Worm (Caenorhabditis elegans) whole organism, L2 larva: Measurements from ENCODE around the gene ceh-27.

Experiments
- R02D3.7 ChIP-seq: fragments of 150-350 bp; optimal IDR thresholded peaks from 2 replicates; lab custom pipeline; 2014; ENCODE audit warnings: missing biosample characterization, missing genetic modification characterization
- ZK546.5 ChIP-seq: sonication (generic microtip); optimal IDR thresholded peaks from 2 replicates; lab custom pipeline; 2017; ENCODE audit warnings: missing biosample characterization, missing genetic modification characterization
- aly-2 ChIP-seq: fragments of 150-350 bp; optimal IDR thresholded peaks from 2 replicates; lab custom pipeline; 2014; ENCODE audit warnings: missing biosample characterization, missing genetic modification characterization
- blmp-1 ChIP-seq: sonication (generic microtip); optimal IDR thresholded peaks from 2 replicates; lab custom pipeline; 2017; ENCODE audit warnings: missing genetic modification characterization, mild to moderate bottlenecking, missing compliant biosample characterization, antibody characterized with exemption, moderate library complexity; ENCODE audit not compliant: insufficient read depth
- ceh-82 ChIP-seq: fragments of 150-350 bp; optimal IDR thresholded peaks from 2 replicates; lab custom pipeline; 2014; ENCODE audit warnings: missing biosample characterization, missing genetic modification characterization
- crh-2 ChIP-seq: sonication (generic microtip); optimal IDR thresholded peaks from 2 replicates; lab custom pipeline; 2017; ENCODE audit warnings: missing biosample characterization, missing genetic modification characterization
- elt-1 ChIP-seq: fragments of 150-350 bp; optimal IDR thresholded peaks from 2 replicates; lab custom pipeline; 2014; ENCODE audit warnings: missing biosample characterization, missing genetic modification characterization
- fos-1 ChIP-seq: fragments of 150-350 bp; optimal IDR thresholded peaks from 2 replicates; lab custom pipeline; 2014; ENCODE audit warnings: missing biosample characterization, missing genetic modification characterization
- gmeb-1 ChIP-seq: fragments of 150-350 bp; optimal IDR thresholded peaks from 2 replicates; lab custom pipeline; 2014; ENCODE audit warnings: missing biosample characterization, missing genetic modification characterization
- lin-13 ChIP-seq: fragments of 150-350 bp; optimal IDR thresholded peaks from 2 replicates; lab custom pipeline; 2014; ENCODE audit warnings: missing biosample characterization, missing genetic modification reagents, missing genetic modification characterization
- lin-39 ChIP-seq: fragments of 150-350 bp; optimal IDR thresholded peaks from 2 replicates; lab custom pipeline; 2014; ENCODE audit warnings: missing biosample characterization, missing genetic modification reagents, missing genetic modification characterization
- lsy-2 ChIP-seq, 2 experiments: fragments of 150-350 bp in 1 of 2; sonication (generic microtip) in 1 of 2; optimal IDR thresholded peaks; 2 replicates each; lab custom pipeline; 2014 to 2017; ENCODE audit warnings: missing biosample characterization in 2 of 2, missing genetic modification characterization in 2 of 2
- mbf-1 ChIP-seq: sonication (generic microtip); optimal IDR thresholded peaks from 2 replicates; lab custom pipeline; 2017; ENCODE audit warnings: missing biosample characterization, missing genetic modification characterization
- nhr-11 ChIP-seq: fragments of 150-350 bp; optimal IDR thresholded peaks from 2 replicates; lab custom pipeline; 2014; ENCODE audit warnings: missing biosample characterization, missing genetic modification characterization
- nhr-129 ChIP-seq: fragments of 150-350 bp; optimal IDR thresholded peaks from 2 replicates; lab custom pipeline; 2014; ENCODE audit warnings: missing biosample characterization, missing genetic modification characterization
- nhr-21 ChIP-seq: fragments of 150-350 bp; optimal IDR thresholded peaks from 2 replicates; lab custom pipeline; 2014; ENCODE audit warnings: missing biosample characterization, missing genetic modification characterization
- nhr-23 ChIP-seq: fragments of 150-350 bp; optimal IDR thresholded peaks from 2 replicates; lab custom pipeline; 2014; ENCODE audit warnings: missing biosample characterization, missing genetic modification reagents, missing genetic modification characterization
- nhr-237 ChIP-seq: fragments of 150-350 bp; optimal IDR thresholded peaks from 2 replicates; lab custom pipeline; 2014; ENCODE audit warnings: missing biosample characterization, missing genetic modification characterization
- nhr-25 ChIP-seq: fragments of 150-350 bp; sonication (generic microtip); optimal IDR thresholded peaks from 3 replicates; lab custom pipeline; 2014; ENCODE audit warnings: missing biosample characterization, missing genetic modification characterization
- peb-1 ChIP-seq: fragments of 150-350 bp; optimal IDR thresholded peaks from 2 replicates; lab custom pipeline; 2014; ENCODE audit warnings: missing biosample characterization, missing genetic modification characterization
- skn-1 ChIP-seq: sonication (generic microtip); optimal IDR thresholded peaks from 2 replicates; lab custom pipeline; 2017; ENCODE audit warnings: missing biosample characterization, missing genetic modification characterization
- sma-3 ChIP-seq: sonication (generic microtip); optimal IDR thresholded peaks from 2 replicates; lab custom pipeline; 2016; ENCODE audit warnings: missing genetic modification reagents, missing genetic modification characterization, missing compliant biosample characterization
- sma-9 ChIP-seq, 2 experiments: fragments of 150-350 bp in 1 of 2; sonication (generic microtip) in 1 of 2; optimal IDR thresholded peaks; 2 replicates each; lab custom pipeline; 2014 to 2016; ENCODE audit warnings: missing genetic modification characterization in 2 of 2, mild to moderate bottlenecking in 1 of 2, missing biosample characterization in 1 of 2, missing compliant biosample characterization in 1 of 2, missing genetic modification reagents in 1 of 2, moderate library complexity in 1 of 2
- snpc-4 ChIP-seq: fragments of 150-350 bp; optimal IDR thresholded peaks from 2 replicates; lab custom pipeline; 2014; ENCODE audit warnings: missing biosample characterization, missing genetic modification characterization
- unc-39 ChIP-seq: fragments of 150-350 bp; optimal IDR thresholded peaks from 2 replicates; lab custom pipeline; 2014; ENCODE audit warnings: missing biosample characterization, missing genetic modification characterization
- unc-55 ChIP-seq: fragments of 150-350 bp; sonication (generic microtip); optimal IDR thresholded peaks from 3 replicates; lab custom pipeline; 2014; ENCODE audit warnings: missing biosample characterization, missing genetic modification reagents, missing genetic modification characterization
- ztf-11 ChIP-seq: sonication (generic microtip); optimal IDR thresholded peaks from 2 replicates; lab custom pipeline; 2017; ENCODE audit warnings: missing biosample characterization, missing genetic modification characterization
- ztf-4 ChIP-seq: fragments of 150-350 bp; optimal IDR thresholded peaks from 2 replicates; lab custom pipeline; 2014; ENCODE audit warnings: missing biosample characterization, missing genetic modification characterization

ceh-27 gene

ce11 chrV:11614805-11615497 is 50.0 kb downstream of the ceh-27 start:
- peak; percentile 77 for TF ChIP-seq nhr-21 (tag; lab: Kevin White, UChicago)
- no peak for TF ChIP-seq aly-2 (tag; lab: Kevin White, UChicago)
- TF ChIP-seq lin-13 (GFP tag; lab: Kevin White, UChicago): peak; percentile 42
- TF ChIP-seq nhr-25 (tag; lab: Kevin White, UChicago): peak; percentile 82
- peak in 1 of 2 experiments; percentile 28 for TF ChIP-seq lsy-2 (tag; optimal IDR thresholded peaks at IDR 0.05; lab: Kevin White, UChicago)
- TF ChIP-seq gmeb-1: peak; percentile 21
- no peak for TF ChIP-seq unc-39 (tag; lab: Kevin White, UChicago)
- peak; percentile 52 for TF ChIP-seq fos-1 (tag; lab: Kevin White, UChicago)
- no peak for TF ChIP-seq ztf-4 (tag; lab: Kevin White, UChicago)
- TF ChIP-seq crh-2: peak; percentile 51
- TF ChIP-seq peb-1 (tag; lab: Kevin White, UChicago): no peak
- no peak for TF ChIP-seq mbf-1 (tag; lab: Kevin White, UChicago)
- TF ChIP-seq nhr-129 (tag; lab: Kevin White, UChicago): peak; percentile 60
- no peak for TF ChIP-seq nhr-11 (tag; lab: Kevin White, UChicago)
- peak; percentile 59 for TF ChIP-seq elt-1
- TF ChIP-seq nhr-23 (tag; lab: Kevin White, UChicago): peak; percentile 14
- TF ChIP-seq skn-1 (tag; lab: Kevin White, UChicago): peak; percentile 2
- peak; percentile 59 for TF ChIP-seq blmp-1
- TF ChIP-seq ceh-82 (tag; lab: Kevin White, UChicago): no peak
- peak; percentile 88 for TF ChIP-seq sma-9 (GFP tag; optimal IDR thresholded peaks at IDR 0.05; lab: Kevin White, UChicago)
- no peak for TF ChIP-seq sma-9 (tag; optimal IDR thresholded peaks at IDR 0.05; lab: Kevin White, UChicago)
- peak; percentile 80 for TF ChIP-seq sma-3 (GFP tag; lab: Kevin White, UChicago)

- TF ChIP-seq lin-39 (no peak), ZK546.5 (no peak), nhr-129 (tag; lab: Kevin White, UChicago) (no peak), nhr-237 (tag; lab: Kevin White, UChicago) (no peak), mbf-1 (tag; lab: Kevin White, UChicago) (no peak), ztf-4 (tag; lab: Kevin White, UChicago) (no peak), snpc-4 (no peak), unc-55 (GFP tag; lab: Kevin White, UChicago) (no peak), R02D3.7 (tag; lab: Kevin White, UChicago) (no peak), ztf-11 (tag; lab: Kevin White, UChicago) (no peak)
These were observed 51.9 kb downstream of the ceh-27 start, which contains the start of gene tag-290 for ce11 chrV:11613007-11613406. tag-290 (plus strand) TSS chrV:11613307.
